Fruit fly (Drosophila melanogaster) whole organism, prepupa: Measurements from ENCODE around the gene Jon66Ci.

Source experiments
- Blimp-1 ChIP-seq: fragments of 200-800 bp; sonication (Bioruptor generic); optimal IDR thresholded peaks from 3 replicates; lab custom pipeline; 2017; ENCODE audit warnings: missing biosample characterization, missing genetic modification characterization, mild to moderate bottlenecking, moderate library complexity, missing genetic modification reagents
- CG10631 ChIP-seq: fragments of 200-800 bp; sonication (Bioruptor generic); optimal IDR thresholded peaks from 2 replicates; lab custom pipeline; 2016; ENCODE audit warnings: missing biosample characterization, missing genetic modification characterization
- CG11762 ChIP-seq: fragments of 200-800 bp; sonication (Bioruptor generic); optimal IDR thresholded peaks from 3 replicates; lab custom pipeline; 2016; ENCODE audit warnings: missing biosample characterization, missing genetic modification characterization; ENCODE audit not compliant: insufficient read depth
- CG15336 ChIP-seq: fragments of 200-800 bp; sonication (Bioruptor generic); IDR thresholded peaks from 2 replicates; pipeline ENCODE4 v1.3.6; 2022; ENCODE audit warnings: missing biosample characterization, missing genetic modification characterization
- CG3032 ChIP-seq: fragments of 200-800 bp; optimal IDR thresholded peaks from 2 replicates; lab custom pipeline; 2019; ENCODE audit warnings: missing biosample characterization, mild to moderate bottlenecking, missing genetic modification characterization, moderate library complexity
- CG3919 ChIP-seq: fragments of 200-800 bp; sonication (Bioruptor generic); optimal IDR thresholded peaks from 3 replicates; lab custom pipeline; 2016; ENCODE audit warnings: missing biosample characterization, missing genetic modification characterization
- CG4318 ChIP-seq: fragments of 200-800 bp; sonication (Bioruptor generic); optimal IDR thresholded peaks from 3 replicates; lab custom pipeline; 2017; ENCODE audit warnings: missing biosample characterization, mild to moderate bottlenecking, missing genetic modification characterization
- CG6163 ChIP-seq: fragments of 200-800 bp; sonication (Bioruptor generic); IDR thresholded peaks from 3 replicates; pipeline ENCODE4 v1.3.6; 2022; ENCODE audit warnings: missing biosample characterization, missing genetic modification characterization
- CG6792 ChIP-seq: fragments of 200-800 bp; sonication (Bioruptor generic); optimal IDR thresholded peaks from 3 replicates; lab custom pipeline; 2016; ENCODE audit warnings: missing biosample characterization, missing genetic modification characterization
- CG6808 ChIP-seq: fragments of 200-800 bp; sonication (Bioruptor generic); optimal IDR thresholded peaks from 3 replicates; lab custom pipeline; 2017; ENCODE audit warnings: missing biosample characterization, missing genetic modification characterization, mild to moderate bottlenecking, moderate library complexity, missing genetic modification reagents
- CG6854 ChIP-seq: fragments of 200-800 bp; sonication (Bioruptor generic); optimal IDR thresholded peaks from 2 replicates; lab custom pipeline; 2017; ENCODE audit warnings: missing biosample characterization, mild to moderate bottlenecking, missing genetic modification characterization
- CG7368 ChIP-seq: fragments of 200-800 bp; sonication (Bioruptor generic); optimal IDR thresholded peaks from 3 replicates; lab custom pipeline; 2016; ENCODE audit warnings: missing biosample characterization, missing genetic modification characterization
- CG8119 ChIP-seq: fragments of 200-800 bp; sonication (Bioruptor generic); IDR thresholded peaks from 3 replicates; pipeline ENCODE4 v1.3.6; 2022; ENCODE audit warnings: missing biosample characterization, missing genetic modification characterization
- CG8319 ChIP-seq: fragments of 200-800 bp; sonication (Bioruptor generic); optimal IDR thresholded peaks from 3 replicates; lab custom pipeline; 2016; ENCODE audit warnings: missing biosample characterization, missing genetic modification characterization
- CG8632 ChIP-seq: fragments of 200-800 bp; sonication (Bioruptor generic); optimal IDR thresholded peaks from 3 replicates; lab custom pipeline; 2016; ENCODE audit warnings: missing biosample characterization, missing genetic modification characterization
- CG9139 ChIP-seq: fragments of 200-800 bp; sonication (Bioruptor generic); optimal IDR thresholded peaks from 3 replicates; lab custom pipeline; 2017; ENCODE audit warnings: missing biosample characterization, mild to moderate bottlenecking, missing genetic modification characterization
- Eip75B ChIP-seq: fragments of 200-800 bp; sonication (Bioruptor generic); optimal IDR thresholded peaks from 3 replicates; lab custom pipeline; 2016; ENCODE audit warnings: missing biosample characterization, missing genetic modification characterization
- Eip78C ChIP-seq: fragments of 200-800 bp; sonication (Bioruptor generic); peaks from one replicate; lab custom pipeline; 2016; ENCODE audit warnings: missing biosample characterization, missing genetic modification characterization
- Eip93F ChIP-seq: fragments of 200-800 bp; sonication (Bioruptor generic); optimal IDR thresholded peaks from 2 replicates; lab custom pipeline; 2016; ENCODE audit warnings: missing biosample characterization, mild to moderate bottlenecking, missing genetic modification characterization
- Ets96B ChIP-seq: fragments of 200-800 bp; optimal IDR thresholded peaks from 2 replicates; lab custom pipeline; 2019; ENCODE audit warnings: missing biosample characterization, mild to moderate bottlenecking, missing genetic modification characterization, moderate library complexity
- Hr38 ChIP-seq: sonication (Bioruptor generic); optimal IDR thresholded peaks from 2 replicates; lab custom pipeline; 2016; ENCODE audit warnings: missing biosample characterization, missing genetic modification characterization
- Hr39 ChIP-seq: fragments of 200-800 bp; sonication (Bioruptor generic); optimal IDR thresholded peaks from 2 replicates; lab custom pipeline; 2016; ENCODE audit warnings: missing biosample characterization, missing genetic modification characterization
- OdsH ChIP-seq: fragments of 200-800 bp; sonication (Bioruptor generic); optimal IDR thresholded peaks from 3 replicates; lab custom pipeline; 2016; ENCODE audit warnings: missing biosample characterization, missing genetic modification characterization
- Sox102F ChIP-seq: fragments of 200-800 bp; sonication (Bioruptor generic); optimal IDR thresholded peaks from 2 replicates; lab custom pipeline; 2016; ENCODE audit warnings: missing biosample characterization, mild to moderate bottlenecking, missing genetic modification characterization
- Sox14 ChIP-seq: fragments of 200-800 bp; sonication (Bioruptor generic); optimal IDR thresholded peaks from 3 replicates; lab custom pipeline; 2016; ENCODE audit warnings: missing biosample characterization, missing genetic modification characterization
- achi ChIP-seq: fragments of 200-800 bp; sonication (Bioruptor generic); optimal IDR thresholded peaks from 3 replicates; lab custom pipeline; 2016; ENCODE audit warnings: missing biosample characterization, missing genetic modification characterization
- acj6 ChIP-seq: fragments of 200-800 bp; sonication (Bioruptor generic); optimal IDR thresholded peaks from 3 replicates; lab custom pipeline; 2016; ENCODE audit warnings: missing biosample characterization, missing genetic modification characterization
- cyc ChIP-seq: fragments of 200-800 bp; sonication (Bioruptor generic); optimal IDR thresholded peaks from 3 replicates; lab custom pipeline; 2016; ENCODE audit warnings: missing biosample characterization, missing genetic modification characterization
- dac ChIP-seq: fragments of 200-800 bp; sonication (Bioruptor generic); optimal IDR thresholded peaks from 2 replicates; lab custom pipeline; 2017; ENCODE audit warnings: missing biosample characterization, mild to moderate bottlenecking, missing genetic modification characterization
- dsx ChIP-seq: fragments of 200-800 bp; optimal IDR thresholded peaks from 3 replicates; lab custom pipeline; 2019; ENCODE audit warnings: missing biosample characterization, mild to moderate bottlenecking, missing genetic modification characterization, moderate library complexity; ENCODE audit not compliant: poor library complexity, severe bottlenecking
- eg ChIP-seq: fragments of 200-800 bp; sonication (Bioruptor generic); IDR thresholded peaks from 3 replicates; pipeline ENCODE4 v1.3.6; 2022; ENCODE audit warnings: missing biosample characterization, missing genetic modification characterization
- fd85E ChIP-seq: fragments of 200-800 bp; sonication (Bioruptor generic); optimal IDR thresholded peaks from 3 replicates; lab custom pipeline; 2016; ENCODE audit warnings: missing biosample characterization, missing genetic modification characterization
- fkh ChIP-seq: fragments of 200-800 bp; sonication (Bioruptor generic); optimal IDR thresholded peaks from 3 replicates; lab custom pipeline; 2017; ENCODE audit warnings: missing biosample characterization, mild to moderate bottlenecking, missing genetic modification characterization, moderate library complexity
- pdm3 ChIP-seq: fragments of 200-800 bp; sonication (Bioruptor generic); optimal IDR thresholded peaks from 3 replicates; lab custom pipeline; 2016; ENCODE audit warnings: missing biosample characterization, missing genetic modification characterization
- salr ChIP-seq, 2 experiments: fragments of 200-800 bp; sonication (Bioruptor generic); optimal IDR thresholded peaks; 3 replicates each; lab custom pipeline; 2016 to 2018; ENCODE audit warnings: missing biosample characterization in 2 of 2, missing genetic modification characterization in 2 of 2, mild to moderate bottlenecking in 1 of 2
- spab ChIP-seq: fragments of 200-800 bp; sonication (Bioruptor generic); optimal IDR thresholded peaks from 2 replicates; lab custom pipeline; 2017; ENCODE audit warnings: missing biosample characterization, mild to moderate bottlenecking, missing genetic modification characterization, missing genetic modification reagents
- topi ChIP-seq: fragments of 200-800 bp; sonication (Bioruptor generic); optimal IDR thresholded peaks from 3 replicates; lab custom pipeline; 2016; ENCODE audit warnings: missing biosample characterization, missing genetic modification characterization

The Jon66Ci gene

dm6 chr3L:8346100-8346980, 45.0 kb upstream of the Jon66Ci start, which contains the start of the genes CG7182 and GAPcenA (continued):
- TF ChIP-seq CG8319 (GFP tag; lab: Kevin White, UChicago) (peak; percentile 46), Sox102F (GFP tag; lab: Kevin White, UChicago) (no peak), CG6163 (GFP tag; lab: Robert Waterston, UW) (peak; percentile 75), OdsH (GFP tag; lab: Kevin White, UChicago) (no peak), topi (GFP tag; lab: Kevin White, UChicago) (peak; percentile 75), CG3032 (peak; percentile 85), Hr38 (GFP tag; lab: Kevin White, UChicago) (no peak), CG8632 (GFP tag; lab: Kevin White, UChicago) (peak; percentile 77), CG4318 (GFP tag; lab: Kevin White, UChicago) (no peak), CG11762 (GFP tag; lab: Kevin White, UChicago) (peak; percentile 64), Eip78C (peak; percentile 92), spab (peak; percentile 41), CG10631 (GFP tag; lab: Kevin White, UChicago) (peak; percentile 87), Ets96B (tag; lab: Kevin White, UChicago) (peak; percentile 78), dsx (GFP tag; lab: Kevin White, UChicago) (no peak), dac (GFP tag; lab: Kevin White, UChicago) (no peak), achi (GFP tag; lab: Kevin White, UChicago) (peak; percentile 78), CG7368 (GFP tag; lab: Kevin White, UChicago) (peak; percentile 57), CG15336 (GFP tag; lab: Robert Waterston, UW) (peak; percentile 59; the same call in 1 of the 2 replicates), CG6854 (GFP tag; lab: Kevin White, UChicago) (peak; percentile 28), fd85E (GFP tag; lab: Kevin White, UChicago) (no peak), Eip75B (GFP tag; lab: Kevin White, UChicago) (no peak), fkh (GFP tag; lab: Kevin White, UChicago) (peak; percentile 54), Sox14 (GFP tag; lab: Kevin White, UChicago) (peak; percentile 41), CG6808 (peak; percentile 62), Eip93F (GFP tag; lab: Kevin White, UChicago) (peak; percentile 27), Blimp-1 (peak; percentile 42)
- TF ChIP-seq, all 60 proteins: peak for 42

dm6 chr3L:8347346-8347745, 44.0 kb upstream of the Jon66Ci start:
- TF ChIP-seq achi (GFP tag; lab: Kevin White, UChicago) (no peak), fkh (GFP tag; lab: Kevin White, UChicago) (peak; percentile 83), pdm3 (GFP tag; lab: Kevin White, UChicago) (no peak)

dm6 chr3L:8356196-8356595, 35.1 kb upstream of the Jon66Ci start, which contains the start of gene Culd:
Gene Culd, minus strand, starts transcription at chr3L:8356296.
- TF ChIP-seq CG9139 (GFP tag; lab: Kevin White, UChicago) (no peak), CG8119 (GFP tag; lab: Robert Waterston, UW) (no peak), CG6163 (GFP tag; lab: Robert Waterston, UW) (no peak), salr (GFP tag; optimal IDR thresholded peaks at IDR 0.05; lab: Kevin White, UChicago) (no peak), pdm3 (GFP tag; lab: Kevin White, UChicago) (no peak), Hr39 (GFP tag; lab: Kevin White, UChicago) (no peak), CG11762 (GFP tag; lab: Kevin White, UChicago) (no peak), Blimp-1 (no peak), CG7368 (GFP tag; lab: Kevin White, UChicago) (no peak), CG6792 (no peak), fd85E (GFP tag; lab: Kevin White, UChicago) (no peak), cyc (no peak), CG3919 (no peak), achi (GFP tag; lab: Kevin White, UChicago) (no peak), eg (GFP tag; lab: Robert Waterston, UW) (no peak), acj6 (no peak)
